Worm (Caenorhabditis elegans): ENCODE results near the gene psr-1.

The psr-1 gene

DNA sequence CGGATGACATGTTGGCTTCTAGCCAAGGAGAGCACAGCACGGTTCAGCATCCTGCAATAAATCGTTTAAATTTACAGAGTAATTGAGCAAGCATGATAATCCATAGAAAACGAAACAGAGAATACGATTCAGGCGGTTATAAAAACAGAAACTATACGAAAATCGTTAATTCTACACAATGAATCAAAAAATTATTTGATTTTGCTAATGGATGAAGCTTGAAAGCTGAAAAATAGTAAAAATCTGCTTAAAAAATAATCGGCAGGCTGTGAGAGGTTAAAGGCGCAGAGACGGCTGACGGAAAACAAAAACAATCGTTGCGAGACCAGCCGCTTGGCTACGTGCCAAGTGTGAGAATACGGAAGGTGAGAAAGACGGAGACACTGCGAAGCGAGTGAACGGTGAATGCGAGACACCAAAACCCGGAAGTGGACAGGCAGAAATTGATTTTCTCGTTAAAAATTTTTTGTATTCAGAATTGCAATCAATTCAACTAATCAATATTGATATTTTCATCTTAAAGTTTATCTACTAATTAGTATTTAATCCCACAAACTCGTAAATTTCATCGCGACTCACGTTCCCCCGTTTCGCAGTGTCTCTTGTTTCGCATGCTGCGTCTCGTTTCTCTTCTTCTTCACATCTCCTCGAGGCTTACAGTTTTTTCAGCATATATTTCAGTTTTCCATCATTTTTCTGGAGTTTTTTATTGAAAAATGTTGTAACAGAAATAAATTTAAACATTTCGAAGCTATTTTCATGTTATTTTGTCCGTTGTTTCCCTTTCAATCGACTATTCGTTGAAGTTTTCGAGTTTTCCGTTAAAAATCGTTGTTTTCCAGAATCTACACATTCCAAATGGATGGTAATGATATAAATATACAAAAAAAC lies 7.3 kb downstream of the psr-1 start, which contains the start of the genes F29B9.11 and jmjd-1.2:
TSS of gene F29B9.11 (minus strand) at position 51 of the 891 bp plus-strand sequence.
TSS of gene jmjd-1.2 (plus strand) at position 841 of the 891 bp plus-strand sequence.
- TF ChIP-seq B0019.2 (GFP tag; conservative IDR thresholded peaks at IDR 0.05) (peak; percentile 61; the same call in 1 of the 2 replicates), mxl-1 (tag; optimal IDR thresholded peaks at IDR 0.05) (no peak), him-1 (tag; optimal IDR thresholded peaks at IDR 0.05) (no peak), Y53G8AR.9 (GFP tag; conservative IDR thresholded peaks at IDR 0.05) (peak; percentile 89), madf-6 (GFP tag; IDR thresholded peaks at IDR 0.05) (peak; percentile 87), repo-1 (tag; optimal IDR thresholded peaks at IDR 0.05) (no peak), nhr-80 (tag; optimal IDR thresholded peaks at IDR 0.05) (peak; percentile 68), hmg-20 (GFP tag; IDR thresholded peaks at IDR 0.05) (no peak), K11D2.4 (GFP tag; IDR thresholded peaks at IDR 0.05) (peak; percentile 80; the same call in 1 of the 2 replicates), madf-8 (GFP tag; conservative IDR thresholded peaks at IDR 0.05) (peak; percentile 55), D2030.7 (GFP tag; IDR thresholded peaks at IDR 0.05) (peak; percentile 85), sptf-2 (GFP tag; optimal IDR thresholded peaks at IDR 0.05) (no peak), snpc-1.3 (tag; optimal IDR thresholded peaks at IDR 0.05; ENCODE audit: insufficient read depth) (peak; percentile 50), mes-4 (tag; optimal IDR thresholded peaks at IDR 0.05) (no peak), fkh-3 (tag; optimal IDR thresholded peaks at IDR 0.05) (no peak), bed-2 (GFP tag; IDR thresholded peaks at IDR 0.05) (peak; percentile 85), Y67H2A.10 (GFP tag; conservative IDR thresholded peaks at IDR 0.05) (0 out of 2 replicates have a peak, but pooled peaks have one; percentile 36), tbp1 (GFP tag; optimal IDR thresholded peaks at IDR 0.05) (peak; percentile 71), aptf-2 (GFP tag; conservative IDR thresholded peaks at IDR 0.05) (peak; percentile 76), sea-2 (GFP tag; IDR thresholded peaks at IDR 0.05) (0 out of 2 replicates have a peak, but pooled peaks have one; percentile 23), Y95B8A.8 (GFP tag; IDR thresholded peaks at IDR 0.05) (peak; percentile 83), F33H1.4 (GFP tag; IDR thresholded peaks at IDR 0.05) (peak; percentile 97), let-526 (GFP tag; IDR thresholded peaks at IDR 0.05) (peak; percentile 46; the same call in 1 of the 2 replicates), F22D6.2 (tag; optimal IDR thresholded peaks at IDR 0.05) (peak; percentile 68), F10E7.11 (tag; optimal IDR thresholded peaks at IDR 0.05) (no peak), cebp-1 (GFP tag; IDR thresholded peaks at IDR 0.05) (peak; percentile 63; the same call in 1 of the 2 replicates), cebp-1 (tag; optimal IDR thresholded peaks at IDR 0.05) (peak; percentile 86), lin-54 (GFP tag; optimal IDR thresholded peaks at IDR 0.05) (peak; percentile 86), mcd-1 (GFP tag; IDR thresholded peaks at IDR 0.05) (peak; percentile 90), F55B11.4 (tag; optimal IDR thresholded peaks at IDR 0.05; ENCODE audit: borderline replicate concordance, insufficient read depth) (no peak), zfh-2 (GFP tag; conservative IDR thresholded peaks at IDR 0.05) (peak; percentile 76; the same call in 1 of the 2 replicates), F52B5.7 (tag; optimal IDR thresholded peaks at IDR 0.05) (no peak), lin-26 (GFP tag; IDR thresholded peaks at IDR 0.05) (no peak), nfya-2 (GFP tag; IDR thresholded peaks at IDR 0.05) (no peak), die-1 (tag; optimal IDR thresholded peaks at IDR 0.05) (peak; percentile 40), ztf-18 (tag; optimal IDR thresholded peaks at IDR 0.05) (peak; percentile 82), B0035.1 (tag; optimal IDR thresholded peaks at IDR 0.05) (peak; percentile 63), rcor-1 (GFP tag; IDR thresholded peaks at IDR 0.05) (peak; percentile 86), ztf-3 (GFP tag; optimal IDR thresholded peaks at IDR 0.05) (peak; percentile 28), rec-8 (tag; optimal IDR thresholded peaks at IDR 0.05) (peak in 1 of 2 experiments; percentile 4), Y53F4B.3 (GFP tag; IDR thresholded peaks at IDR 0.05) (no peak), ceh-100 (GFP tag; IDR thresholded peaks at IDR 0.05) (peak; percentile 99), lag-1 (GFP tag; IDR thresholded peaks at IDR 0.05) (no peak), lin-35 (GFP tag; optimal IDR thresholded peaks at IDR 0.05) (peak in 1 of 3 experiments; percentile 67), zim-3 (tag; optimal IDR thresholded peaks at IDR 0.05) (peak; percentile 54), athp-1 (tag; optimal IDR thresholded peaks at IDR 0.05) (peak; percentile 88)
